Fruit fly (Drosophila melanogaster) whole organism, embryonic: ENCODE data around the gene AstA.
A peak's percentile ranks its signal among the peaks of the same experiment; 100 is the strongest.

ENCODE experiments used
- Atf6 ChIP-seq: fragments of 200-800 bp; sonication (Bioruptor generic); IDR thresholded peaks from 2 replicates; pipeline ENCODE4 v1.3.6; 2022; ENCODE audit warnings: missing biosample characterization, missing genetic modification characterization
- CG10267 ChIP-seq: fragments of 200-800 bp; sonication (Bioruptor generic); optimal IDR thresholded peaks from 2 replicates; lab custom pipeline; 2018; ENCODE audit warnings: missing biosample characterization, mild to moderate bottlenecking, missing genetic modification characterization, moderate library complexity
- CG10274 ChIP-seq: fragments of 200-800 bp; sonication (Bioruptor generic); optimal IDR thresholded peaks from 3 replicates; lab custom pipeline; 2017; ENCODE audit warnings: missing biosample characterization, mild to moderate bottlenecking, missing genetic modification characterization
- CG10431 ChIP-seq: fragments of 200-800 bp; sonication (Bioruptor generic); optimal IDR thresholded peaks from 3 replicates; lab custom pipeline; 2018; ENCODE audit warnings: missing biosample characterization, mild to moderate bottlenecking, missing genetic modification characterization
- CG10462 ChIP-seq: fragments of 200-800 bp; sonication (Bioruptor generic); optimal IDR thresholded peaks from 2 replicates; lab custom pipeline; 2016; ENCODE audit warnings: missing biosample characterization, missing genetic modification characterization
- CG12104 ChIP-seq: fragments of 200-800 bp; sonication (Bioruptor generic); optimal IDR thresholded peaks from 3 replicates; lab custom pipeline; 2016; ENCODE audit warnings: missing biosample characterization, missing genetic modification characterization
- CG12219 ChIP-seq: fragments of 200-800 bp; sonication (Bioruptor generic); optimal IDR thresholded peaks from 3 replicates; lab custom pipeline; 2018; ENCODE audit warnings: missing biosample characterization, mild to moderate bottlenecking, missing genetic modification characterization
- CG12391 ChIP-seq: fragments of 200-800 bp; sonication (Bioruptor generic); optimal IDR thresholded peaks from 3 replicates; lab custom pipeline; 2018; ENCODE audit warnings: missing biosample characterization, mild to moderate bottlenecking, missing genetic modification characterization, moderate library complexity
- CG13775 ChIP-seq: fragments of 200-800 bp; sonication (Bioruptor generic); optimal IDR thresholded peaks from 3 replicates; lab custom pipeline; 2017; ENCODE audit warnings: missing biosample characterization, mild to moderate bottlenecking, missing genetic modification characterization
- CG15601 ChIP-seq: fragments of 200-800 bp; sonication (Bioruptor generic); optimal IDR thresholded peaks from 3 replicates; lab custom pipeline; 2019; ENCODE audit warnings: missing biosample characterization, mild to moderate bottlenecking, missing genetic modification characterization, moderate library complexity
- CG18262 ChIP-seq: fragments of 200-800 bp; optimal IDR thresholded peaks from 3 replicates; lab custom pipeline; 2019; ENCODE audit warnings: missing biosample characterization, mild to moderate bottlenecking, missing genetic modification characterization, moderate library complexity
- CG2875 ChIP-seq: fragments of 200-800 bp; sonication (Bioruptor generic); optimal IDR thresholded peaks from 2 replicates; lab custom pipeline; 2017; ENCODE audit warnings: missing biosample characterization, mild to moderate bottlenecking, missing genetic modification characterization, missing genetic modification reagents
- CG4424 ChIP-seq: fragments of 200-800 bp; sonication (Bioruptor generic); optimal IDR thresholded peaks from 3 replicates; lab custom pipeline; 2016; ENCODE audit warnings: missing biosample characterization, missing genetic modification characterization
- CG4820 ChIP-seq: fragments of 200-800 bp; sonication (Bioruptor generic); optimal IDR thresholded peaks from 3 replicates; lab custom pipeline; 2016; ENCODE audit warnings: missing biosample characterization, missing genetic modification characterization
- CG5180 ChIP-seq: fragments of 200-800 bp; sonication (Bioruptor generic); optimal IDR thresholded peaks from 3 replicates; lab custom pipeline; 2017; ENCODE audit warnings: missing biosample characterization, missing genetic modification characterization, mild to moderate bottlenecking, moderate library complexity, missing genetic modification reagents
- CG6683 ChIP-seq: fragments of 200-800 bp; sonication (Bioruptor generic); optimal IDR thresholded peaks from 2 replicates; lab custom pipeline; 2017; ENCODE audit warnings: missing biosample characterization, mild to moderate bottlenecking, missing genetic modification characterization, missing genetic modification reagents
- CG6765 ChIP-seq: fragments of 200-800 bp; sonication (Bioruptor generic); optimal IDR thresholded peaks from 3 replicates; lab custom pipeline; 2017; ENCODE audit warnings: missing biosample characterization, mild to moderate bottlenecking, missing genetic modification characterization
- CG7928 ChIP-seq: fragments of 200-800 bp; sonication (Bioruptor generic); optimal IDR thresholded peaks from 2 replicates; lab custom pipeline; 2017; ENCODE audit warnings: missing biosample characterization, mild to moderate bottlenecking, missing genetic modification characterization
- D19A ChIP-seq: fragments of 200-800 bp; optimal IDR thresholded peaks from 3 replicates; lab custom pipeline; 2019; ENCODE audit warnings: missing biosample characterization, mild to moderate bottlenecking, missing genetic modification characterization, moderate library complexity
- Eip74EF ChIP-seq, 2 experiments: fragments of 200-800 bp in 1 of 2; fragments of >200 bp in 1 of 2; sonication (Bioruptor generic) in 1 of 2; optimal IDR thresholded peaks; 2 replicates each; lab custom pipeline; 2017 to 2019; ENCODE audit warnings: missing biosample characterization in 2 of 2, missing genetic modification characterization in 2 of 2, mild to moderate bottlenecking in 1 of 2, moderate library complexity in 1 of 2
- H2.0 ChIP-seq: fragments of 200-800 bp; sonication (Bioruptor generic); IDR thresholded peaks from 2 replicates; pipeline ENCODE4 v1.3.6; 2022; ENCODE audit warnings: missing biosample characterization, missing genetic modification characterization
- HmgD ChIP-seq: fragments of 200-800 bp; sonication (Bioruptor generic); optimal IDR thresholded peaks from 3 replicates; lab custom pipeline; 2016; ENCODE audit warnings: missing biosample characterization, missing genetic modification characterization
- Hr39 ChIP-seq: fragments of >200 bp; optimal IDR thresholded peaks from 2 replicates; lab custom pipeline; 2017
- Vsx1 ChIP-seq: fragments of 200-800 bp; sonication (Bioruptor generic); optimal IDR thresholded peaks from 2 replicates; lab custom pipeline; 2017; ENCODE audit warnings: missing biosample characterization, mild to moderate bottlenecking, missing genetic modification characterization, missing genetic modification reagents
- bsh ChIP-seq, 2 experiments: fragments of 200-800 bp; sonication (Bioruptor generic); optimal IDR thresholded peaks; 2 replicates each; lab custom pipeline; 2017 to 2018; ENCODE audit warnings: mild to moderate bottlenecking in 2 of 2, missing biosample characterization in 2 of 2, missing genetic modification characterization in 2 of 2, moderate library complexity in 1 of 2
- exex ChIP-seq: fragments of 200-800 bp; sonication (Bioruptor generic); optimal IDR thresholded peaks from 4 replicates; lab custom pipeline; 2018; ENCODE audit warnings: missing biosample characterization, mild to moderate bottlenecking, missing genetic modification characterization, moderate library complexity
- ftz-f1 ChIP-seq: fragments of 200-800 bp; sonication (Bioruptor generic); optimal IDR thresholded peaks from 2 replicates; lab custom pipeline; 2016; ENCODE audit warnings: missing biosample characterization, missing genetic modification characterization
- gem ChIP-seq: fragments of 200-800 bp; sonication (Bioruptor generic); optimal IDR thresholded peaks from 2 replicates; lab custom pipeline; 2019; ENCODE audit warnings: missing biosample characterization, mild to moderate bottlenecking, missing genetic modification characterization, moderate library complexity
- grn ChIP-seq: fragments of 200-800 bp; sonication (Bioruptor generic); optimal IDR thresholded peaks from 3 replicates; lab custom pipeline; 2017; ENCODE audit warnings: missing biosample characterization, missing genetic modification characterization
- hb ChIP-seq: fragments of 200-800 bp; sonication (Bioruptor generic); IDR thresholded peaks from 3 replicates; pipeline ENCODE4 v1.3.6; 2022; ENCODE audit warnings: missing biosample characterization, missing genetic modification characterization; ENCODE audit not compliant: partially characterized antibody
- her ChIP-seq: fragments of 200-800 bp; sonication (Bioruptor generic); optimal IDR thresholded peaks from 2 replicates; lab custom pipeline; 2016; ENCODE audit warnings: missing biosample characterization, missing genetic modification characterization
- jigr1 ChIP-seq: fragments of 200-800 bp; sonication (Bioruptor generic); IDR thresholded peaks from 3 replicates; pipeline ENCODE4 v1.3.6; 2022; ENCODE audit warnings: missing biosample characterization, missing genetic modification characterization
- kni ChIP-seq: fragments of 200-800 bp; sonication (Bioruptor generic); optimal IDR thresholded peaks from 3 replicates; lab custom pipeline; 2017; ENCODE audit warnings: mild to moderate bottlenecking, missing biosample characterization, missing genetic modification reagents, missing genetic modification characterization
- maf-S ChIP-seq: fragments of 200-800 bp; sonication (Bioruptor generic); optimal IDR thresholded peaks from 2 replicates; lab custom pipeline; 2016; ENCODE audit warnings: missing biosample characterization, missing genetic modification characterization
- odd ChIP-seq: fragments of 200-800 bp; sonication (Bioruptor generic); optimal IDR thresholded peaks from 2 replicates; lab custom pipeline; 2017; ENCODE audit warnings: missing biosample characterization, mild to moderate bottlenecking, missing genetic modification characterization
- org-1 ChIP-seq: fragments of 200-800 bp; sonication (Bioruptor generic); optimal IDR thresholded peaks from 2 replicates; lab custom pipeline; 2017; ENCODE audit warnings: missing biosample characterization, missing genetic modification characterization
- pita ChIP-seq: fragments of 200-800 bp; sonication (Bioruptor generic); optimal IDR thresholded peaks from 2 replicates; lab custom pipeline; 2017; ENCODE audit warnings: missing biosample characterization, mild to moderate bottlenecking, missing genetic modification characterization
- pnt ChIP-seq: fragments of 200-800 bp; sonication (Bioruptor generic); optimal IDR thresholded peaks from 3 replicates; lab custom pipeline; 2016; ENCODE audit warnings: missing biosample characterization, missing genetic modification characterization
- pum ChIP-seq: fragments of 200-800 bp; sonication (Bioruptor generic); optimal IDR thresholded peaks from 2 replicates; lab custom pipeline; 2016; ENCODE audit warnings: missing biosample characterization, missing genetic modification characterization
- rib ChIP-seq: fragments of 200-800 bp; sonication (Bioruptor generic); IDR thresholded peaks from 2 replicates; pipeline ENCODE4 v1.3.6; 2022; ENCODE audit warnings: missing biosample characterization, missing genetic modification characterization
- schlank ChIP-seq: fragments of 200-800 bp; sonication (Bioruptor generic); optimal IDR thresholded peaks from 2 replicates; lab custom pipeline; 2018; ENCODE audit warnings: missing biosample characterization, mild to moderate bottlenecking, missing genetic modification characterization
- stwl ChIP-seq: fragments of 200-800 bp; sonication (Bioruptor generic); optimal IDR thresholded peaks from 3 replicates; lab custom pipeline; 2018; ENCODE audit warnings: missing biosample characterization, mild to moderate bottlenecking, missing genetic modification characterization, moderate library complexity
- toy ChIP-seq: fragments of 200-800 bp; sonication (Bioruptor generic); IDR thresholded peaks from 2 replicates; pipeline ENCODE4 v1.3.6; 2022; ENCODE audit warnings: missing biosample characterization, missing genetic modification characterization
- unc-4 ChIP-seq: fragments of 200-800 bp; sonication (Bioruptor generic); IDR thresholded peaks from 2 replicates; pipeline ENCODE4 v1.3.6; 2022; ENCODE audit warnings: missing biosample characterization, missing genetic modification characterization; ENCODE audit not compliant: partially characterized antibody
- vfl ChIP-seq: fragments of 200-800 bp; sonication (Bioruptor generic); optimal IDR thresholded peaks from 2 replicates; lab custom pipeline; 2016; ENCODE audit warnings: missing biosample characterization, missing genetic modification characterization
- zf30C ChIP-seq: fragments of 200-800 bp; sonication (Bioruptor generic); optimal IDR thresholded peaks from 3 replicates; lab custom pipeline; 2018; ENCODE audit warnings: missing biosample characterization, mild to moderate bottlenecking, missing genetic modification characterization

The AstA gene

dm6 chr3R:24768538-24769401 is 3.9 kb upstream of the AstA start, which contains the start of gene CG13631 (continued):
- TF ChIP-seq Atf6 (GFP tag; lab: Robert Waterston, UW): peak; percentile 59; the same call in 1 of the 2 replicates
- peak; percentile 74 for TF ChIP-seq CG10274 (GFP tag; lab: Kevin White, UChicago)
- TF ChIP-seq CG4820 (GFP tag; lab: Kevin White, UChicago): peak; percentile 97
- TF ChIP-seq her (GFP tag; lab: Kevin White, UChicago): peak; percentile 86
- peak; percentile 98 for TF ChIP-seq gem (tag; lab: Kevin White, UChicago)
- TF ChIP-seq hb (GFP tag; lab: Robert Waterston, UW): no peak
- TF ChIP-seq rib (GFP tag; lab: Robert Waterston, UW): no peak
- peak; percentile 97 for TF ChIP-seq CG2875
- peak; percentile 90 for TF ChIP-seq CG10267
- TF ChIP-seq stwl (tag; lab: Kevin White, UChicago): no peak
- no peak for TF ChIP-seq ftz-f1 (GFP tag; lab: Kevin White, UChicago)
- peak; percentile 97 for TF ChIP-seq pnt (GFP tag; lab: Kevin White, UChicago)
- TF ChIP-seq pum: peak; percentile 97
- TF ChIP-seq exex (tag; lab: Kevin White, UChicago): peak; percentile 41
- TF ChIP-seq schlank (tag; lab: Kevin White, UChicago): peak; percentile 2
- peak; percentile 9 for TF ChIP-seq CG6765 (GFP tag; lab: Kevin White, UChicago)
- TF ChIP-seq CG13775 (GFP tag; lab: Kevin White, UChicago): peak; percentile 90
- peak; percentile 73 for TF ChIP-seq HmgD (GFP tag; lab: Kevin White, UChicago)
- peak; percentile 71 for TF ChIP-seq CG6683 (GFP tag; lab: Kevin White, UChicago)
- peak; percentile 77 for TF ChIP-seq H2.0 (GFP tag; lab: Robert Waterston, UW)
- TF ChIP-seq maf-S (GFP tag; lab: Kevin White, UChicago): peak; percentile 85
- no peak for TF ChIP-seq Hr39
- TF ChIP-seq Eip74EF (GFP tag; optimal IDR thresholded peaks at IDR 0.05; lab: Kevin White, UChicago): peak in 1 of 2 experiments; percentile 96
- TF ChIP-seq kni (GFP tag; lab: Kevin White, UChicago): peak; percentile 86
- no peak for TF ChIP-seq pita
- peak; percentile 92 for TF ChIP-seq D19A (tag; lab: Kevin White, UChicago)
- TF ChIP-seq CG10462 (GFP tag; lab: Kevin White, UChicago): peak; percentile 96
- TF ChIP-seq jigr1 (GFP tag; lab: Robert Waterston, UW): peak; percentile 90
- TF ChIP-seq grn (GFP tag; lab: Kevin White, UChicago): peak; percentile 61
- TF ChIP-seq CG4424: peak; percentile 98
- TF ChIP-seq odd (GFP tag; lab: Kevin White, UChicago): peak; percentile 88
- peak; percentile 91 to 98 for TF ChIP-seq bsh (GFP tag; optimal IDR thresholded peaks at IDR 0.05; lab: Kevin White, UChicago)
- TF ChIP-seq unc-4 (GFP tag; lab: Robert Waterston, UW): no peak
- peak; percentile 90 for TF ChIP-seq CG12104 (GFP tag; lab: Kevin White, UChicago)
- TF ChIP-seq CG5180 (GFP tag; lab: Kevin White, UChicago): peak; percentile 79
- TF ChIP-seq CG15601 (tag; lab: Kevin White, UChicago): peak; percentile 97
- TF ChIP-seq CG12391 (tag; lab: Kevin White, UChicago): peak; percentile 94
- peak; percentile 73 for TF ChIP-seq vfl (GFP tag; lab: Kevin White, UChicago)
- TF ChIP-seq CG12219: peak; percentile 92
- TF ChIP-seq CG7928 (GFP tag; lab: Kevin White, UChicago): no peak
- TF ChIP-seq CG10431 (GFP tag; lab: Kevin White, UChicago): peak; percentile 94
- peak; percentile 92 for TF ChIP-seq org-1 (GFP tag; lab: Kevin White, UChicago)
- peak; percentile 78 for TF ChIP-seq zf30C
- peak; percentile 98 for TF ChIP-seq CG18262 (tag; lab: Kevin White, UChicago)
- TF ChIP-seq Vsx1: peak; percentile 81
- peak; percentile 64; the same call in 1 of the 2 replicates for TF ChIP-seq toy (GFP tag; lab: Robert Waterston, UW)
